Worm (Caenorhabditis elegans) whole organism, mixed stage, embryonic: ENCODE results near the gene ZK353.10.

Experiments
- lin-13 ChIP-seq: fragments of 150-350 bp; optimal IDR thresholded peaks from 2 replicates; lab custom pipeline; 2014; ENCODE audit warnings: missing biosample characterization, missing genetic modification characterization
- lsy-2 ChIP-seq: fragments of 150-350 bp; optimal IDR thresholded peaks from 2 replicates; lab custom pipeline; 2014; ENCODE audit warnings: missing biosample characterization, missing genetic modification characterization
- mep-1 ChIP-seq: fragments of 150-350 bp; optimal IDR thresholded peaks from 2 replicates; lab custom pipeline; 2017; ENCODE audit warnings: missing biosample characterization, missing genetic modification reagents, missing genetic modification characterization, inconsistent platforms
- nhr-76 ChIP-seq: sonication (generic microtip); optimal IDR thresholded peaks from 2 replicates; lab custom pipeline; 2017; ENCODE audit warnings: missing biosample characterization, missing genetic modification characterization
- snpc-4 ChIP-seq: fragments of 150-350 bp; optimal IDR thresholded peaks from 2 replicates; lab custom pipeline; 2014; ENCODE audit warnings: missing biosample characterization, missing genetic modification characterization
- sptf-1 ChIP-seq: sonication (generic microtip); optimal IDR thresholded peaks from 2 replicates; lab custom pipeline; 2017; ENCODE audit warnings: mild to moderate bottlenecking, missing genetic modification characterization, moderate library complexity, missing compliant biosample characterization
- unc-39 ChIP-seq: fragments of 150-350 bp; optimal IDR thresholded peaks from 2 replicates; lab custom pipeline; 2014; ENCODE audit warnings: missing biosample characterization, missing genetic modification characterization
- unc-62 ChIP-seq: fragments of 150-350 bp; optimal IDR thresholded peaks from 2 replicates; lab custom pipeline; 2014; ENCODE audit warnings: missing biosample characterization, missing genetic modification reagents, missing genetic modification characterization
- ztf-11 ChIP-seq: fragments of 150-350 bp; optimal IDR thresholded peaks from 2 replicates; lab custom pipeline; 2014; ENCODE audit warnings: missing biosample characterization, missing genetic modification characterization

DNA sequence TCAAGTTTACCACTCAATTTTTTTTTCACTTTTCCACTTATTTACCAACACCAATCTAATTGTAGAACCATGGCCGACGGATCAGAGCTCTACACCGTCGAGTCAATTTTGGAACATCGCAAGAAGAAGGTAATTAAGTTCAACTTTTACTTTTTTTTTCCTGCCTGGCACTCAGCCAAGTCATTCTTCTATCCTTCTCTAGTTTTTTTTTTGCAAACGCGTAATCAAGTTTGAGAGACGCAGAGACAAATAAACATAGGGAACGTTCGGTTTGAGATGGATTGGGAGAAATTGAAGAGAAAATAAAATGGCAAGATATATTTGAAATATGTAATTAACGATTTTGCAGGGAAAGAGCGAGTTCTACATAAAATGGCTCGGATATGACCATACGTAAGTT is 32.0 kb upstream of the ZK353.10 start, which contains the start of gene cec-1:
- no peak for TF ChIP-seq sptf-1 (tag; lab: Kevin White, UChicago)
- no peak for TF ChIP-seq ztf-11 (tag; lab: Kevin White, UChicago)
- TF ChIP-seq mep-1 (tag; lab: Kevin White, UChicago): no peak
- no peak for TF ChIP-seq lsy-2 (tag; lab: Kevin White, UChicago)
- no peak for TF ChIP-seq unc-62 (GFP tag; lab: Kevin White, UChicago)
- no peak for TF ChIP-seq unc-39
- TF ChIP-seq nhr-76 (tag; lab: Kevin White, UChicago): no peak
- no peak for TF ChIP-seq snpc-4 (tag; lab: Kevin White, UChicago)
- TF ChIP-seq lin-13 (tag; lab: Kevin White, UChicago): no peak
